Fruit fly (Drosophila melanogaster) whole organism, wandering third instar larva: ENCODE data around the gene CG4546.

ENCODE experiments used
- Abd-B ChIP-seq: fragments of >200 bp; optimal IDR thresholded peaks from 2 replicates; lab custom pipeline; 2017; ENCODE audit warnings: missing biosample characterization, missing genetic modification characterization
- CG32264 ChIP-seq: fragments of 200-800 bp; sonication (Bioruptor generic); optimal IDR thresholded peaks from 2 replicates; lab custom pipeline; 2016; ENCODE audit warnings: missing biosample characterization, missing genetic modification characterization
- CG9705 ChIP-seq: fragments of 200-800 bp; sonication (Bioruptor generic); optimal IDR thresholded peaks from 2 replicates; lab custom pipeline; 2018; ENCODE audit warnings: missing biosample characterization, mild to moderate bottlenecking, missing genetic modification characterization
- Dfd ChIP-seq: fragments of >200 bp; optimal IDR thresholded peaks from 2 replicates; lab custom pipeline; 2017; ENCODE audit warnings: missing biosample characterization, missing genetic modification characterization
- Dif ChIP-seq: fragments of 200-275, 200-300 bp; sonication (Bioruptor generic); optimal IDR thresholded peaks from 2 replicates; lab custom pipeline; 2018; ENCODE audit warnings: missing biosample characterization, missing genetic modification characterization; ENCODE audit not compliant: partially characterized antibody
- GATAd ChIP-seq: sonication (Bioruptor generic); optimal IDR thresholded peaks from 2 replicates; lab custom pipeline; 2016; ENCODE audit warnings: missing biosample characterization, missing genetic modification characterization
- HLH106 ChIP-seq: fragments of 200-800 bp; optimal IDR thresholded peaks from 3 replicates; lab custom pipeline; 2019; ENCODE audit warnings: missing biosample characterization, mild to moderate bottlenecking, missing genetic modification characterization, moderate library complexity
- Hnf4 ChIP-seq: fragments of 200-800 bp; sonication (Bioruptor generic); optimal IDR thresholded peaks from 2 replicates; lab custom pipeline; 2016; ENCODE audit warnings: missing biosample characterization, mild to moderate bottlenecking, missing genetic modification characterization
- Hr83 ChIP-seq: fragments of 200-300 bp; sonication (Bioruptor generic); optimal IDR thresholded peaks from 2 replicates; lab custom pipeline; 2016; ENCODE audit warnings: missing biosample characterization, mild to moderate bottlenecking, missing genetic modification characterization, moderate library complexity; ENCODE audit not compliant: poor library complexity, severe bottlenecking
- Jra ChIP-seq: sonication (Bioruptor generic); optimal IDR thresholded peaks from 2 replicates; lab custom pipeline; 2016; ENCODE audit warnings: missing biosample characterization, missing genetic modification characterization
- N ChIP-seq: fragments of >200 bp; optimal IDR thresholded peaks from 2 replicates; lab custom pipeline; 2018; ENCODE audit warnings: missing biosample characterization, missing external identifiers, missing genetic modification characterization
- OdsH ChIP-seq: fragments of 200-800 bp; sonication (Bioruptor generic); optimal IDR thresholded peaks from 2 replicates; lab custom pipeline; 2016; ENCODE audit warnings: missing biosample characterization, mild to moderate bottlenecking, missing genetic modification characterization
- Rel ChIP-seq, 2 experiments: fragments of 200-800 bp; sonication (Bioruptor generic) in 1 of 2; optimal IDR thresholded peaks; 2 replicates in 1 of 2; 3 replicates in 1 of 2; lab custom pipeline; 2016 to 2019; ENCODE audit warnings: mild to moderate bottlenecking in 2 of 2, missing biosample characterization in 2 of 2, missing genetic modification characterization in 2 of 2, moderate library complexity in 1 of 2
- Sp1 ChIP-seq: fragments of 200-800 bp; sonication (Bioruptor generic); optimal IDR thresholded peaks from 3 replicates; lab custom pipeline; 2019; ENCODE audit warnings: missing biosample characterization, mild to moderate bottlenecking, missing genetic modification characterization, moderate library complexity
- Vsx2 ChIP-seq: fragments of 200-300, 225-300 bp; sonication (Bioruptor generic); optimal IDR thresholded peaks from 2 replicates; lab custom pipeline; 2018; ENCODE audit warnings: missing biosample characterization, missing genetic modification characterization; ENCODE audit not compliant: partially characterized antibody
- br ChIP-seq: fragments of 200-800 bp; sonication (Bioruptor generic); optimal IDR thresholded peaks from 2 replicates; lab custom pipeline; 2016; ENCODE audit warnings: missing biosample characterization, missing genetic modification characterization
- brk ChIP-seq: fragments of 200-800 bp; sonication (Bioruptor generic); optimal IDR thresholded peaks from 2 replicates; lab custom pipeline; 2016; ENCODE audit warnings: missing biosample characterization, mild to moderate bottlenecking, missing genetic modification characterization
- dmrt93B ChIP-seq: fragments of 200-800 bp; sonication (Bioruptor generic); optimal IDR thresholded peaks from 2 replicates; lab custom pipeline; 2018; ENCODE audit warnings: missing biosample characterization, mild to moderate bottlenecking, missing genetic modification characterization
- dsf ChIP-seq: sonication (Bioruptor generic); optimal IDR thresholded peaks from 2 replicates; lab custom pipeline; 2016; ENCODE audit warnings: missing biosample characterization, missing genetic modification characterization, borderline replicate concordance
- foxo ChIP-seq, 2 experiments: fragments of 200-800 bp; sonication (Bioruptor generic); optimal IDR thresholded peaks; 2 replicates in 1 of 2; 3 replicates in 1 of 2; lab custom pipeline; 2016 to 2017; ENCODE audit warnings: missing biosample characterization in 2 of 2, missing genetic modification characterization in 2 of 2
- fru ChIP-seq: fragments of 200-800 bp; sonication (Bioruptor generic); optimal IDR thresholded peaks from 3 replicates; lab custom pipeline; 2016; ENCODE audit warnings: missing biosample characterization, mild to moderate bottlenecking, missing genetic modification characterization
- h ChIP-seq: fragments of 200-800 bp; sonication (Bioruptor generic); optimal IDR thresholded peaks from 3 replicates; lab custom pipeline; 2016; ENCODE audit warnings: missing biosample characterization, mild to moderate bottlenecking, missing genetic modification characterization
- jim ChIP-seq: fragments of 175-275, 200-325 bp; sonication (Bioruptor generic); optimal IDR thresholded peaks from 2 replicates; lab custom pipeline; 2016; ENCODE audit warnings: missing biosample characterization, mild to moderate bottlenecking, missing genetic modification characterization
- lola ChIP-seq: fragments of >200 bp; optimal IDR thresholded peaks from 2 replicates; lab custom pipeline; 2017; ENCODE audit warnings: missing biosample characterization, missing genetic modification characterization
- pan ChIP-seq: fragments of >200 bp; optimal IDR thresholded peaks from 2 replicates; lab custom pipeline; 2017
- psq ChIP-seq: fragments of 200-800 bp; sonication (Bioruptor generic); optimal IDR thresholded peaks from 3 replicates; lab custom pipeline; 2017; ENCODE audit warnings: missing biosample characterization, mild to moderate bottlenecking, missing genetic modification characterization, moderate library complexity
- rgr ChIP-seq: fragments of 200-800 bp; sonication (Bioruptor generic); optimal IDR thresholded peaks from 3 replicates; lab custom pipeline; 2016; ENCODE audit warnings: missing biosample characterization, mild to moderate bottlenecking, missing genetic modification characterization
- sage ChIP-seq: fragments of 200-800 bp; sonication (Bioruptor generic); optimal IDR thresholded peaks from 2 replicates; lab custom pipeline; 2016; ENCODE audit warnings: missing biosample characterization, mild to moderate bottlenecking, missing genetic modification characterization
- sv ChIP-seq: fragments of 200-800 bp; sonication (Bioruptor generic); optimal IDR thresholded peaks from 3 replicates; lab custom pipeline; 2016; ENCODE audit warnings: missing biosample characterization, missing genetic modification characterization
- tai ChIP-seq: sonication (Bioruptor generic); optimal IDR thresholded peaks from 2 replicates; lab custom pipeline; 2016; ENCODE audit warnings: missing biosample characterization, missing genetic modification characterization
- usp ChIP-seq: fragments of >200 bp; optimal IDR thresholded peaks from 2 replicates; lab custom pipeline; 2017; ENCODE audit warnings: missing biosample characterization, missing genetic modification characterization

Gene CG4546

DNA sequence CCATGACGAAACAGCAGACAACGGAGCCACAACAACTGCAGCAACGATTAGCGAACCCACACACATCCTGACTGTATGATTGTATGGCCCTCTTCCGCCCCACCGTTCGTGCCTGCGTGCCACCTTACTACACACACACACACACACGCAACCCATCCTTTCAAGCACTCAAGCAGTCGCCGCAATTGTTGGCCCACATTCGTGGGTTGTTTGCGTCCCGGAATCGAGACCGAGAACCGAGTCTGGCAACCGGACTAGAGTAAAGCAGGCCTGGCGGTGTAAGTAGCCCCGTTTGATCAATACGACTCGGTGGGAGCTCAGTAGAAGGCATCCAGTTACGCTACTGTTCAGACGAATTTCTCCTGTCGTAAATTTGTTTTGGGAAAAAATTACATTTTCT lies at the start of gene CG4546:
Gene CG4546 (plus strand): TSS at position 301 of the 400 bp plus-strand sequence.
- TF ChIP-seq brk (GFP tag; lab: Kevin White, UChicago) (no peak), dsf (GFP tag; lab: Kevin White, UChicago) (no peak), pan (no peak), tai (no peak), Rel (GFP tag; optimal IDR thresholded peaks at IDR 0.05; lab: Kevin White, UChicago) (no peak), Rel (tag; optimal IDR thresholded peaks at IDR 0.05; lab: Kevin White, UChicago) (no peak), CG32264 (GFP tag; lab: Kevin White, UChicago) (no peak), HLH106 (no peak), h (GFP tag; lab: Kevin White, UChicago) (no peak), fru (no peak), sv (no peak), OdsH (no peak), usp (GFP tag; lab: Kevin White, UChicago) (no peak), psq (GFP tag; lab: Kevin White, UChicago) (no peak), rgr (GFP tag; lab: Kevin White, UChicago) (no peak), lola (no peak)
- TF ChIP-seq, all 38 proteins: peak for 0

DNA sequence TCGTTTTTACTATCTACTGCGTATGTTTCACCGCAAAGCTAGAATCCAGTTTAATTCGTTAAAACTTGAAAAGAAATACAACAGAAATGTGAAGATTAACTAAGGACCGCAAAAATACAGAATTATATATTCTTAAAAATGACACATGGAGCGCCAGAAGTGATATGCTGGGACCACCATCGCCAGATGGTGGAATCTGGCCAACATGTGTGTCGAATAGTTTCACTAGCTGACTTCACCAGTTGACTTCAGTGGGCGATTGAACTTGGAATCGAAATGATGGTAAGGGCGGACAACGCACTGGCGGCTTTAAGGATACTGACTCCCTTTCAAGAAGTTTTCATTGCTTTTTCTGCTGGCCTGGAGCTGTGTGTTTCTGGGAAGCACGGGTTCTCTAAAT lies 44.3 kb upstream of the CG4546 start, which contains the start of gene CG9593:
Gene CG9593 (plus strand): TSS at position 270 of the 400 bp plus-strand sequence.
- TF ChIP-seq Jra (GFP tag; lab: Kevin White, UChicago), result no peak

DNA sequence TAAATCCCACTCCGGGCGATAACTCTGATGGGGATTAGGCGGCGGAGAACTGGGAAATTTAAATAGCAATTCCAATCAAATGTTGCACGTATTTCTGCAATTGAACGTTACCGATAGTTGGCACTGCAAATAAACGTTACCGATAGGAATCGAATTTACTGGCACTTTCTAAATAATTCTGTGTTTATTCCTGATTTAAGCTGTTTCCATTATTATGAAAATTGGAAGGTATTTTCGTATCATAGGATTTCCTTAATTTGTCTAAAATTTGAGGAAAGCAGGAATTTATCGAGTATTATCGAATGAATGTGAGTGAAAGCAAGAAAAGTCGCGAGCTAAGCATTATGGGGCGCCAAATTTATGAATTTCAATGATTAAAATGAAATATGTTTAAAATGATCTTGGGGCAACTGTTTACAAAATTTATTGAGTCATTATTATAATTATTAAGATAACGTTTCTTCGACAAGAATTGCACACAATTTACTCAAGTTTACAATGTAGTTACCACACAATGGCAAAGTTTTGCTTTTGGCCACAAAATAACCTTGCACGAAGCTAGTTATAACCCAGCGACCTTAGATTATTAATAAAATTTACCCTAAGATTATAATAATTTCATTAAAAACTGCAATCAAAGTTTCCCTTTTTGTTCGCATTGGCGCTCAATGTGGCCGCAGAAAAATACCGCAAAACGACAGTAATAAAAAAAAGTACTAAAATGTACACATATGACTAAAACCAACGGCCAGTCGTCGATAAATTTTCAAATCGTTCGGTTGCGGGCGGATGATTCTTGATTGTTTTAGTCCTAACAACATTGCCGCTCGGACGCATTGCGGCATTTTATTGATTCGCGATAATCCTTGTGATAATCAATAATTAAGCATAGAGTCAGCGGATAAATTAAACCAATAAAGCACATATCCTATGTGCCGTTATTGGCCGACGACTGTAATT lies 42.6 kb upstream of the CG4546 start, which contains the start of gene alpha-Man-IIb:
Gene alpha-Man-IIb (plus strand): TSS at position 747 of the 960 bp plus-strand sequence.
- TF ChIP-seq Rel (GFP tag; optimal IDR thresholded peaks at IDR 0.05; lab: Kevin White, UChicago), result no peak
- peak; percentile 25 for TF ChIP-seq Rel (tag; optimal IDR thresholded peaks at IDR 0.05; lab: Kevin White, UChicago)
- TF ChIP-seq GATAd (GFP tag; lab: Kevin White, UChicago), result no peak
- peak; percentile 8 for TF ChIP-seq Sp1
- TF ChIP-seq CG9705, result no peak
- peak; percentile 41 for TF ChIP-seq Hr83 (GFP tag; lab: Kevin White, UChicago)
- peak; percentile 25 for TF ChIP-seq rgr (GFP tag; lab: Kevin White, UChicago)
- TF ChIP-seq Dif (GFP tag; lab: Kevin White, UChicago), result peak; percentile 5
- TF ChIP-seq HLH106, result peak; percentile 19
- no peak for TF ChIP-seq N
- peak; percentile 10 for TF ChIP-seq h (GFP tag; lab: Kevin White, UChicago)
- TF ChIP-seq fru, result peak; percentile 54

DNA sequence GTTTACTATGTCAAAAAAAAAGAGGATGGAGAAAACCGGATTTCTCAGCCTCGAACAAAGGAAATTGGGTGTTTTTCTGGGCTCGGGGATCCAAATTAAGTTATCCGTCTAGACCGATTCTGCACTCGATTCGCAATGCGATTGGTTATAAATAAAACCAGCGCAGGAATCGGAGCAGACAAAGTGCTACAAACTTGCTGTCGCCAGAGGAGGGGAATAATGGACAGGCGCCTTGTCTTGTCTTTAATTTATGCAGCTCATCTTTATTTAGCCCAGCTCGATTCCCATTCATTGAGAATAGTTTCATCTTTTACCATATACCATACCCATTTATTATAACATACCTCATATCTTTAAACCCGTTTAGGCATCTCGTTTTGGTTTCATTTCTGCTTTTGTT lies 41.7 kb upstream of the CG4546 start:
- TF ChIP-seq Abd-B (GFP tag; lab: Kevin White, UChicago), result no peak
- TF ChIP-seq lola, result no peak
- TF ChIP-seq HLH106, result no peak
- TF ChIP-seq Hnf4, result no peak
- no peak for TF ChIP-seq Jra (GFP tag; lab: Kevin White, UChicago)
- TF ChIP-seq Rel (GFP tag; optimal IDR thresholded peaks at IDR 0.05; lab: Kevin White, UChicago), result no peak
- TF ChIP-seq Rel (tag; optimal IDR thresholded peaks at IDR 0.05; lab: Kevin White, UChicago), result no peak
- no peak for TF ChIP-seq h (GFP tag; lab: Kevin White, UChicago)
- TF ChIP-seq CG32264 (GFP tag; lab: Kevin White, UChicago), result no peak
- no peak for TF ChIP-seq Vsx2 (GFP tag; lab: Kevin White, UChicago)
- TF ChIP-seq Sp1, result no peak
- TF ChIP-seq N, result no peak
- TF ChIP-seq foxo (GFP tag; optimal IDR thresholded peaks at IDR 0.05; lab: Kevin White, UChicago), result no peak
- no peak for TF ChIP-seq sv
- TF ChIP-seq jim (GFP tag; lab: Kevin White, UChicago), result no peak
- TF ChIP-seq Dfd (GFP tag; lab: Kevin White, UChicago), result no peak
- no peak for TF ChIP-seq fru
- no peak for TF ChIP-seq dmrt93B (GFP tag; lab: Kevin White, UChicago)
- no peak for TF ChIP-seq sage (GFP tag; lab: Kevin White, UChicago)
- TF ChIP-seq br (GFP tag; lab: Kevin White, UChicago), result no peak
